5 fruit fly cellular contexts compared by ENCODE assay signal in genomic region chrX:15483010-15483802, dm6.
A peak's percentile ranks its signal among the peaks of the same experiment; 100 is the strongest.
TF ChIP-seq lines count a peak whose summit lies in the region.

No protein-coding gene starts in this region.

- TF ChIP-seq CTCF in whole organism, embryonic (GFP tag; optimal IDR thresholded peaks at IDR 0.05; lab: Kevin White, UChicago), result no peak

TF ChIP-seq in whole organism, 6 proteins besides CTCF, POLR2A, EP300 and RAD21:
- TF ChIP-seq CG8478 (optimal IDR thresholded peaks at IDR 0.05; lab: Kevin White, UChicago), result no peak
- TF ChIP-seq Dll (optimal IDR thresholded peaks at IDR 0.05; lab: Kevin White, UChicago), result peak; percentile 18
- no peak for TF ChIP-seq usp (GFP tag; optimal IDR thresholded peaks at IDR 0.05; lab: Kevin White, UChicago)
- no peak for TF ChIP-seq pan (optimal IDR thresholded peaks at IDR 0.05; lab: Kevin White, UChicago)
- no peak for TF ChIP-seq EcR (GFP tag; optimal IDR thresholded peaks at IDR 0.05; lab: Kevin White, UChicago)

TF ChIP-seq in whole organism, embryonic, 481 proteins besides CTCF, POLR2A, EP300 and RAD21 (continues in another document):
- TF ChIP-seq Camta (GFP tag; optimal IDR thresholded peaks at IDR 0.05; lab: Kevin White, UChicago) (no peak), CG7786 (GFP tag; optimal IDR thresholded peaks at IDR 0.05; lab: Kevin White, UChicago) (no peak), CHES-1-like (GFP tag; optimal IDR thresholded peaks at IDR 0.05; lab: Kevin White, UChicago) (no peak), chm (GFP tag; IDR thresholded peaks at IDR 0.05; lab: Robert Waterston, UW) (no peak), cas (GFP tag; IDR thresholded peaks at IDR 0.05; lab: Robert Waterston, UW) (no peak), CG7928 (GFP tag; optimal IDR thresholded peaks at IDR 0.05; lab: Kevin White, UChicago) (no peak), CG11093 (GFP tag; IDR thresholded peaks at IDR 0.05; lab: Robert Waterston, UW) (no peak), exex (tag; optimal IDR thresholded peaks at IDR 0.05; lab: Kevin White, UChicago) (no peak), CG11723 (GFP tag; optimal IDR thresholded peaks at IDR 0.05; lab: Kevin White, UChicago) (no peak), H2.0 (GFP tag; IDR thresholded peaks at IDR 0.05; lab: Robert Waterston, UW) (no peak), CG7963 (GFP tag; IDR thresholded peaks at IDR 0.05; lab: Robert Waterston, UW; ENCODE audit: partially characterized antibody) (no peak), CG8924 (tag; optimal IDR thresholded peaks at IDR 0.05; lab: Kevin White, UChicago) (no peak), CG4360 (GFP tag; IDR thresholded peaks at IDR 0.05; lab: Robert Waterston, UW) (peak; percentile 76), Trl (optimal IDR thresholded peaks at IDR 0.05; lab: Kevin White, UChicago) (peak; percentile 48 to 60), Trl (GFP tag; optimal IDR thresholded peaks at IDR 0.05; lab: Kevin White, UChicago) (no peak), CG2875 (GFP tag; optimal IDR thresholded peaks at IDR 0.05; lab: Kevin White, UChicago) (no peak), h (optimal IDR thresholded peaks at IDR 0.05; lab: Kevin White, UChicago) (no peak), CG11696 (GFP tag; IDR thresholded peaks at IDR 0.05; lab: Robert Waterston, UW) (peak; percentile 67; the same call in 1 of the 2 replicates), B-H1 (GFP tag; IDR thresholded peaks at IDR 0.05; lab: Robert Waterston, UW) (no peak), CG1832 (GFP tag; optimal IDR thresholded peaks at IDR 0.05; lab: Kevin White, UChicago) (peak; percentile 41), Oli (tag; optimal IDR thresholded peaks at IDR 0.05; lab: Kevin White, UChicago) (no peak), Dfd (GFP tag; optimal IDR thresholded peaks at IDR 0.05; lab: Kevin White, UChicago) (no peak), mirr (GFP tag; optimal IDR thresholded peaks at IDR 0.05; lab: Kevin White, UChicago) (no peak)

TF ChIP-seq in whole organism, prepupa, 60 proteins besides CTCF, POLR2A, EP300 and RAD21:
- TF ChIP-seq dsx (GFP tag; optimal IDR thresholded peaks at IDR 0.05; lab: Kevin White, UChicago; ENCODE audit: poor library complexity, severe bottlenecking) (no peak), Eip78C (GFP tag; lab: Kevin White, UChicago) (peak; percentile 28)

TF ChIP-seq in whole organism, pupa, 21 proteins besides CTCF, POLR2A, EP300 and RAD21:
- TF ChIP-seq Ets98B (GFP tag; IDR thresholded peaks at IDR 0.05; lab: Robert Waterston, UW) (no peak), Pif1B (GFP tag; optimal IDR thresholded peaks at IDR 0.05; lab: Kevin White, UChicago) (no peak), CG12605 (GFP tag; IDR thresholded peaks at IDR 0.05; lab: Robert Waterston, UW) (no peak), CG13204 (GFP tag; optimal IDR thresholded peaks at IDR 0.05; lab: Kevin White, UChicago) (peak; percentile 16)

TF ChIP-seq in whole organism, wandering third instar larva, 38 proteins besides CTCF, POLR2A, EP300 and RAD21:
- TF ChIP-seq Dif (GFP tag; optimal IDR thresholded peaks at IDR 0.05; lab: Kevin White, UChicago; ENCODE audit: partially characterized antibody) (peak; percentile 20), CrebA (GFP tag; optimal IDR thresholded peaks at IDR 0.05; lab: Kevin White, UChicago; ENCODE audit: borderline replicate concordance) (no peak), Hnf4 (GFP tag; optimal IDR thresholded peaks at IDR 0.05; lab: Kevin White, UChicago) (no peak), Hr78 (GFP tag; optimal IDR thresholded peaks at IDR 0.05; lab: Kevin White, UChicago) (no peak), br (GFP tag; optimal IDR thresholded peaks at IDR 0.05; lab: Kevin White, UChicago) (no peak), usp (GFP tag; optimal IDR thresholded peaks at IDR 0.05; lab: Kevin White, UChicago) (no peak), N (GFP tag; optimal IDR thresholded peaks at IDR 0.05; lab: Kevin White, UChicago) (no peak), brk (GFP tag; optimal IDR thresholded peaks at IDR 0.05; lab: Kevin White, UChicago) (no peak), dmrt93B (GFP tag; optimal IDR thresholded peaks at IDR 0.05; lab: Kevin White, UChicago) (no peak), OdsH (GFP tag; optimal IDR thresholded peaks at IDR 0.05; lab: Kevin White, UChicago) (no peak), Rel (GFP tag; optimal IDR thresholded peaks at IDR 0.05; lab: Kevin White, UChicago) (no peak), Rel (tag; optimal IDR thresholded peaks at IDR 0.05; lab: Kevin White, UChicago) (peak; percentile 53), CG9705 (GFP tag; optimal IDR thresholded peaks at IDR 0.05; lab: Kevin White, UChicago) (no peak), jim (GFP tag; optimal IDR thresholded peaks at IDR 0.05; lab: Kevin White, UChicago) (no peak)
